Fruit fly (Drosophila melanogaster): Measurements from ENCODE around the gene Srrm1.

- no peak for TF ChIP-seq CG3281 (GFP tag; optimal IDR thresholded peaks at IDR 0.05)
- TF ChIP-seq CG12299 (tag; optimal IDR thresholded peaks at IDR 0.05): no peak
Observed at dm6 chr3L:13074084-13074624, 37.5 kb downstream of the Srrm1 start.
